Worm (Caenorhabditis elegans): ENCODE results near the gene T11G6.2.

DNA sequence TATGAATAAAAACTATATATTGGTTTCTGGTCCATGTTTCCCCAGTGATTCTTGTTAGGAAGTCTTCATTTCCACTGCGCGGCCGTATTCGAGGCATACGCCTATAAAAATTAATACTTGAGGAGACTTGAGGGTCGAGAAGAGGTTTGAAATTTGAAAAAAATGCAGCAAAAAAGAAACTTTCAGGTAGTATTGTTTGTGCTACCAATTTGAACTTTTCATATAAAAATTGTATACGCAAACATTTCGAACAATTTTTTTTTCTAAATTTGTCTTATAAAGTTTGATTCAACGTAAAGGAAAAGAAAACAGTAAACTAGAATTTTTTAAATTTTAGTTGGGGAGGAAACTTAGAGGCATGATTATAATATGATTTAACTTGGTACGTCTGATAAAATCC lies 6.5 kb downstream of the T11G6.2 start, which contains the start of gene T11G6.4:
- no peak for TF ChIP-seq pha-4 (tag; optimal IDR thresholded peaks at IDR 0.05)
- no peak for TF ChIP-seq unc-62 (GFP tag; optimal IDR thresholded peaks at IDR 0.05)
- TF ChIP-seq lin-39 (tag; optimal IDR thresholded peaks at IDR 0.05) = no peak
- no peak for TF ChIP-seq ceh-9 (tag; optimal IDR thresholded peaks at IDR 0.05)
- TF ChIP-seq elt-1 (tag; optimal IDR thresholded peaks at IDR 0.05) = no peak
- TF ChIP-seq elt-3 (tag; optimal IDR thresholded peaks at IDR 0.05) = no peak
- TF ChIP-seq nhr-76 (tag; optimal IDR thresholded peaks at IDR 0.05) = no peak
